Fruit fly (Drosophila melanogaster): Measurements from ENCODE around the gene Brd.

Gene Brd

dm6 chr3L:14956288-14957032, 16.0 kb upstream of the Brd start (continued):
- TF ChIP-seq lilli (GFP tag; optimal IDR thresholded peaks at IDR 0.05) (no peak), CG3407 (GFP tag; optimal IDR thresholded peaks at IDR 0.05) (no peak), sc (optimal IDR thresholded peaks at IDR 0.05) (no peak), sc (GFP tag; optimal IDR thresholded peaks at IDR 0.05) (peak; percentile 57), CG9797 (GFP tag; optimal IDR thresholded peaks at IDR 0.05) (no peak), Mrtf (GFP tag; IDR thresholded peaks at IDR 0.05) (no peak), CG1529 (GFP tag; optimal IDR thresholded peaks at IDR 0.05) (no peak), Usf (GFP tag; optimal IDR thresholded peaks at IDR 0.05) (no peak), unpg (GFP tag; optimal IDR thresholded peaks at IDR 0.05) (peak; percentile 24), CG9932 (GFP tag; IDR thresholded peaks at IDR 0.05) (no peak), MTF-1 (GFP tag; optimal IDR thresholded peaks at IDR 0.05; ENCODE audit: borderline replicate concordance) (peak; percentile 66), CG4854 (GFP tag; optimal IDR thresholded peaks at IDR 0.05) (peak; percentile 14), CG18262 (tag; optimal IDR thresholded peaks at IDR 0.05) (peak; percentile 58), gcm (GFP tag; optimal IDR thresholded peaks at IDR 0.05) (peak; percentile 40), fd96Cb (tag; optimal IDR thresholded peaks at IDR 0.05) (no peak), ind (GFP tag; optimal IDR thresholded peaks at IDR 0.05) (no peak), Oaz (GFP tag; IDR thresholded peaks at IDR 0.05) (no peak), CG16815 (GFP tag; optimal IDR thresholded peaks at IDR 0.05) (peak; percentile 2), Oli (tag; optimal IDR thresholded peaks at IDR 0.05) (no peak), CG12155 (GFP tag; optimal IDR thresholded peaks at IDR 0.05) (no peak), repo (GFP tag; optimal IDR thresholded peaks at IDR 0.05) (no peak), CG15601 (tag; optimal IDR thresholded peaks at IDR 0.05) (peak; percentile 37), Dad (GFP tag; optimal IDR thresholded peaks at IDR 0.05) (no peak), CG12744 (GFP tag; optimal IDR thresholded peaks at IDR 0.05) (peak; percentile 58), exex (tag; optimal IDR thresholded peaks at IDR 0.05) (no peak), CG1647 (GFP tag; optimal IDR thresholded peaks at IDR 0.05) (no peak), Dek (tag; optimal IDR thresholded peaks at IDR 0.05) (no peak), CG11560 (tag; IDR thresholded peaks at IDR 0.05) (no peak), Scr (GFP tag; IDR thresholded peaks at IDR 0.05; ENCODE audit: partially characterized antibody) (no peak), Fer1 (GFP tag; optimal IDR thresholded peaks at IDR 0.05) (no peak), Opbp (GFP tag; IDR thresholded peaks at IDR 0.05; ENCODE audit: partially characterized antibody) (no peak), h (optimal IDR thresholded peaks at IDR 0.05) (no peak), her (GFP tag; optimal IDR thresholded peaks at IDR 0.05) (no peak), CG10209 (GFP tag; optimal IDR thresholded peaks at IDR 0.05) (peak; percentile 72), CG9727 (GFP tag; optimal IDR thresholded peaks at IDR 0.05) (peak; percentile 90), HLHmδ (GFP tag; optimal IDR thresholded peaks at IDR 0.05) (peak; percentile 18), eve (GFP tag; optimal IDR thresholded peaks at IDR 0.05) (no peak), Hey (tag; optimal IDR thresholded peaks at IDR 0.05) (no peak), CG12769 (tag; optimal IDR thresholded peaks at IDR 0.05) (no peak), CG34422 (GFP tag; IDR thresholded peaks at IDR 0.05) (no peak), tna (GFP tag; IDR thresholded peaks at IDR 0.05; ENCODE audit: partially characterized antibody) (no peak), nerfin-1 (tag; optimal IDR thresholded peaks at IDR 0.05) (no peak), pfk (GFP tag; optimal IDR thresholded peaks at IDR 0.05) (peak; percentile 9), CG10274 (GFP tag; optimal IDR thresholded peaks at IDR 0.05) (no peak), pan (optimal IDR thresholded peaks at IDR 0.05) (no peak), pan (GFP tag; optimal IDR thresholded peaks at IDR 0.05 in 1 of 2, IDR thresholded peaks at IDR 0.05 in 1 of 2) (no peak), ERR (GFP tag; optimal IDR thresholded peaks at IDR 0.05) (no peak), CG2202 (tag; optimal IDR thresholded peaks at IDR 0.05) (peak; percentile 80), stwl (tag; optimal IDR thresholded peaks at IDR 0.05) (peak; percentile 55), cg (GFP tag; optimal IDR thresholded peaks at IDR 0.05) (no peak)
